Worm (Caenorhabditis elegans): ENCODE results near the gene scb-1.

The scb-1 gene

ce11 chrV:11078104-11078724, 41.3 kb downstream of the scb-1 start, which contains the start of gene act-2 (continued):
- TF ChIP-seq tbx-2 (tag; optimal IDR thresholded peaks at IDR 0.05) (peak; percentile 60), aha-1 (tag; optimal IDR thresholded peaks at IDR 0.05) (no peak), ceh-88 (GFP tag; IDR thresholded peaks at IDR 0.05) (no peak; the same call in 1 of the 2 replicates), nhr-47 (tag; optimal IDR thresholded peaks at IDR 0.05) (peak; percentile 73), blmp-1 (tag; optimal IDR thresholded peaks at IDR 0.05) (peak; percentile 28), ceh-82 (tag; optimal IDR thresholded peaks at IDR 0.05) (peak; percentile 7 to 82 (median 24)), lsy-2 (tag; optimal IDR thresholded peaks at IDR 0.05) (peak; percentile 61 to 74), dpl-1 (GFP tag; optimal IDR thresholded peaks at IDR 0.05) (peak; percentile 89 to 93 (median 93)), C16A3.4 (tag; optimal IDR thresholded peaks at IDR 0.05) (peak; percentile 66), F16B12.6 (tag; optimal IDR thresholded peaks at IDR 0.05) (peak; percentile 13), nhr-85 (tag) (peak; percentile 87), elt-2 (tag; optimal IDR thresholded peaks at IDR 0.05) (peak; percentile 75)

- TF ChIP-seq nhr-90 (tag; optimal IDR thresholded peaks at IDR 0.05; ENCODE audit: poor library complexity), result peak; percentile 27
- peak; percentile 44 for TF ChIP-seq nhr-85 (tag)
- peak; percentile 50 for TF ChIP-seq snu-23 (GFP tag; optimal IDR thresholded peaks at IDR 0.05)
- no peak for TF ChIP-seq nhr-12 (tag; optimal IDR thresholded peaks at IDR 0.05)
- no peak for TF ChIP-seq zag-1 (tag; optimal IDR thresholded peaks at IDR 0.05)
- TF ChIP-seq ama-1 (optimal IDR thresholded peaks at IDR 0.05), result peak; percentile 85
- no peak for TF ChIP-seq mep-1 (tag; optimal IDR thresholded peaks at IDR 0.05)
- peak; percentile 49 for TF ChIP-seq nhr-71 (tag; optimal IDR thresholded peaks at IDR 0.05)
- TF ChIP-seq unc-98 (GFP tag; IDR thresholded peaks at IDR 0.05), result no peak
- no peak for TF ChIP-seq pqm-1 (tag; optimal IDR thresholded peaks at IDR 0.05)
- TF ChIP-seq dpl-1 (GFP tag; optimal IDR thresholded peaks at IDR 0.05), result peak in 1 of 3 experiments; percentile 3
- no peak for TF ChIP-seq grh-1 (GFP tag; IDR thresholded peaks at IDR 0.05)
- peak; percentile 37 for TF ChIP-seq lin-13 (GFP tag; optimal IDR thresholded peaks at IDR 0.05)
- TF ChIP-seq xbp-1 (tag; optimal IDR thresholded peaks at IDR 0.05), result no peak
- TF ChIP-seq lin-14 (GFP tag; optimal IDR thresholded peaks at IDR 0.05), result peak; percentile 12
- TF ChIP-seq nhr-28 (tag; optimal IDR thresholded peaks at IDR 0.05), result no peak
- no peak for TF ChIP-seq sup-37 (GFP tag; optimal IDR thresholded peaks at IDR 0.05)
- TF ChIP-seq nhr-47 (tag; optimal IDR thresholded peaks at IDR 0.05), result peak; percentile 27
- TF ChIP-seq efl-1 (optimal IDR thresholded peaks at IDR 0.05), result no peak
- TF ChIP-seq efl-1 (GFP tag; optimal IDR thresholded peaks at IDR 0.05 in 1 of 2), result peak in 1 of 2 experiments; percentile 76
- TF ChIP-seq mab-9 (GFP tag; IDR thresholded peaks at IDR 0.05), result no peak
- TF ChIP-seq jun-1 (tag; optimal IDR thresholded peaks at IDR 0.05), result no peak
- TF ChIP-seq hpl-2 (GFP tag; optimal IDR thresholded peaks at IDR 0.05), result no peak
- peak in 1 of 6 experiments; percentile 21 for TF ChIP-seq elt-3 (tag; optimal IDR thresholded peaks at IDR 0.05)
- no peak for TF ChIP-seq Y116A8C.19 (tag; optimal IDR thresholded peaks at IDR 0.05; ENCODE audit: borderline replicate concordance)
- TF ChIP-seq elt-2 (tag; optimal IDR thresholded peaks at IDR 0.05), result no peak
- TF ChIP-seq sox-4 (tag; optimal IDR thresholded peaks at IDR 0.05), result no peak
- TF ChIP-seq lir-3 (tag; optimal IDR thresholded peaks at IDR 0.05; ENCODE audit: poor library complexity), result no peak
- TF ChIP-seq nhr-84 (tag; optimal IDR thresholded peaks at IDR 0.05), result no peak
- peak in 1 of 2 experiments; percentile 18 for TF ChIP-seq lsy-2 (tag; optimal IDR thresholded peaks at IDR 0.05)
- TF ChIP-seq C34B4.2 (tag; optimal IDR thresholded peaks at IDR 0.05), result no peak
- peak; percentile 34 for TF ChIP-seq nhr-20 (tag; optimal IDR thresholded peaks at IDR 0.05)
- TF ChIP-seq pag-3 (tag; optimal IDR thresholded peaks at IDR 0.05; ENCODE audit: borderline replicate concordance, insufficient read depth), result no peak
- TF ChIP-seq aly-2 (tag; optimal IDR thresholded peaks at IDR 0.05), result peak; percentile 96
Observed at ce11 chrV:11076403-11076802, 43.1 kb downstream of the scb-1 start.

Data from whole organism, L1 larva.